Fruit fly (Drosophila melanogaster): ENCODE measurements around the gene aus.

aus gene

dm6 chr3R:21376859-21377607, 27.6 kb upstream of the aus start (continued):
- no peak for TF ChIP-seq Lpt (GFP tag; optimal IDR thresholded peaks at IDR 0.05)
- TF ChIP-seq CG3281 (GFP tag; optimal IDR thresholded peaks at IDR 0.05): no peak
- TF ChIP-seq TFAM (GFP tag; optimal IDR thresholded peaks at IDR 0.05): no peak
- no peak for TF ChIP-seq ham (GFP tag; IDR thresholded peaks at IDR 0.05)
- TF ChIP-seq CG15269 (tag; optimal IDR thresholded peaks at IDR 0.05): no peak
- no peak for TF ChIP-seq repo (GFP tag; optimal IDR thresholded peaks at IDR 0.05)
- no peak for TF ChIP-seq Ptx1 (GFP tag; IDR thresholded peaks at IDR 0.05)
- TF ChIP-seq vnd (GFP tag; IDR thresholded peaks at IDR 0.05; ENCODE audit: partially characterized antibody): peak; percentile 82
- TF ChIP-seq YL-1 (GFP tag; optimal IDR thresholded peaks at IDR 0.05): peak; percentile 4
- peak; percentile 5 for TF ChIP-seq trem (tag; optimal IDR thresholded peaks at IDR 0.05)
- no peak for TF ChIP-seq CG14014 (GFP tag; IDR thresholded peaks at IDR 0.05)
- TF ChIP-seq Nf-YC (tag; optimal IDR thresholded peaks at IDR 0.05): peak; percentile 75
- no peak for TF ChIP-seq prd (optimal IDR thresholded peaks at IDR 0.05)
- TF ChIP-seq prd (GFP tag; IDR thresholded peaks at IDR 0.05): no peak
- TF ChIP-seq CG5245 (GFP tag; optimal IDR thresholded peaks at IDR 0.05): no peak
- TF ChIP-seq CG9215 (GFP tag; IDR thresholded peaks at IDR 0.05): no peak
- TF ChIP-seq CG10565 (GFP tag; optimal IDR thresholded peaks at IDR 0.05): no peak
- no peak for TF ChIP-seq Awh (GFP tag; IDR thresholded peaks at IDR 0.05)
- TF ChIP-seq CG6272 (GFP tag; IDR thresholded peaks at IDR 0.05): no peak
- no peak for TF ChIP-seq CG31388 (GFP tag; optimal IDR thresholded peaks at IDR 0.05)
- TF ChIP-seq CG18262 (tag; optimal IDR thresholded peaks at IDR 0.05): no peak
- no peak for TF ChIP-seq zfh2 (GFP tag; optimal IDR thresholded peaks at IDR 0.05)
- no peak for TF ChIP-seq klu (GFP tag; IDR thresholded peaks at IDR 0.05)
- TF ChIP-seq mirr (GFP tag; optimal IDR thresholded peaks at IDR 0.05): no peak
- no peak for TF ChIP-seq D19B (GFP tag; optimal IDR thresholded peaks at IDR 0.05)
- TF ChIP-seq CG32772 (GFP tag; IDR thresholded peaks at IDR 0.05): no peak
- TF ChIP-seq Mes4 (GFP tag; optimal IDR thresholded peaks at IDR 0.05): peak; percentile 31
- no peak for TF ChIP-seq dmrt99B (tag; optimal IDR thresholded peaks at IDR 0.05)
- no peak for TF ChIP-seq Antp (GFP tag; optimal IDR thresholded peaks at IDR 0.05)
- TF ChIP-seq ap (GFP tag; IDR thresholded peaks at IDR 0.05): no peak
- TF ChIP-seq bsh (GFP tag; optimal IDR thresholded peaks at IDR 0.05): no peak
- no peak for TF ChIP-seq PHDP (tag; optimal IDR thresholded peaks at IDR 0.05)
- TF ChIP-seq vfl (GFP tag; optimal IDR thresholded peaks at IDR 0.05): no peak
- TF ChIP-seq CG15601 (tag; optimal IDR thresholded peaks at IDR 0.05): peak; percentile 33
- no peak for TF ChIP-seq psq (GFP tag; optimal IDR thresholded peaks at IDR 0.05)
- peak; percentile 16 for TF ChIP-seq MTF-1 (GFP tag; optimal IDR thresholded peaks at IDR 0.05; ENCODE audit: borderline replicate concordance)
- TF ChIP-seq zen (tag; optimal IDR thresholded peaks at IDR 0.05): peak; percentile 0
- no peak for TF ChIP-seq Adf1 (GFP tag; IDR thresholded peaks at IDR 0.05)
- TF ChIP-seq CG3995 (GFP tag; optimal IDR thresholded peaks at IDR 0.05): peak; percentile 99
- TF ChIP-seq CG17328 (GFP tag; IDR thresholded peaks at IDR 0.05): no peak
- TF ChIP-seq Optix (GFP tag; IDR thresholded peaks at IDR 0.05): no peak
- TF ChIP-seq ash1 (GFP tag; optimal IDR thresholded peaks at IDR 0.05): no peak
- TF ChIP-seq Atf3 (GFP tag; optimal IDR thresholded peaks at IDR 0.05): no peak
- TF ChIP-seq run (tag; optimal IDR thresholded peaks at IDR 0.05): no peak
- no peak for TF ChIP-seq B-H1 (GFP tag; IDR thresholded peaks at IDR 0.05)
- no peak for TF ChIP-seq GATAe (GFP tag; conservative IDR thresholded peaks at IDR 0.05)
- TF ChIP-seq Sox100B (GFP tag; optimal IDR thresholded peaks at IDR 0.05): no peak
- TF ChIP-seq fd3F (GFP tag; optimal IDR thresholded peaks at IDR 0.05): no peak
- TF ChIP-seq cad (GFP tag; optimal IDR thresholded peaks at IDR 0.05): no peak
- TF ChIP-seq Nf-YA (GFP tag; IDR thresholded peaks at IDR 0.05): no peak
- TF ChIP-seq CG18764 (GFP tag; optimal IDR thresholded peaks at IDR 0.05): no peak
- no peak for TF ChIP-seq CG12942 (GFP tag; optimal IDR thresholded peaks at IDR 0.05)

Measured in whole organism, embryonic.